Fruit fly (Drosophila melanogaster) whole organism, adult: ENCODE results near the gene CG18231.

ENCODE experiments used
- CG11617 ChIP-seq: fragments of 200-800 bp; sonication (Bioruptor generic); optimal IDR thresholded peaks from 2 replicates; lab custom pipeline; 2017; ENCODE audit warnings: mild to moderate bottlenecking, missing biosample characterization, missing genetic modification reagents, missing genetic modification characterization
- CG12768 ChIP-seq: fragments of 200-800 bp; sonication (Bioruptor generic); optimal IDR thresholded peaks from 2 replicates; lab custom pipeline; 2017; ENCODE audit warnings: missing biosample characterization, missing genetic modification characterization, mild to moderate bottlenecking, moderate library complexity, missing genetic modification reagents
- CG14711 ChIP-seq: fragments of 200-800 bp; sonication (Bioruptor generic); optimal IDR thresholded peaks from 2 replicates; lab custom pipeline; 2018; ENCODE audit warnings: missing biosample characterization, mild to moderate bottlenecking, missing genetic modification characterization, moderate library complexity
- CG1620 ChIP-seq: fragments of 200-800 bp; sonication (Bioruptor generic); optimal IDR thresholded peaks from 2 replicates; lab custom pipeline; 2016; ENCODE audit warnings: missing biosample characterization, missing genetic modification characterization
- CG33017 ChIP-seq: fragments of 200-800 bp; sonication (Bioruptor generic); optimal IDR thresholded peaks from 2 replicates; lab custom pipeline; 2018; ENCODE audit warnings: missing biosample characterization, mild to moderate bottlenecking, missing genetic modification characterization, moderate library complexity
- CG5204 ChIP-seq: fragments of 200-800 bp; sonication (Bioruptor generic); optimal IDR thresholded peaks from 2 replicates; lab custom pipeline; 2016; ENCODE audit warnings: missing biosample characterization, missing genetic modification characterization
- CG7045 ChIP-seq: fragments of 200-800 bp; sonication (Bioruptor generic); optimal IDR thresholded peaks from 2 replicates; lab custom pipeline; 2017; ENCODE audit warnings: missing biosample characterization, mild to moderate bottlenecking, missing genetic modification characterization
- CG7101 ChIP-seq: fragments of 200-800 bp; sonication (Bioruptor generic); optimal IDR thresholded peaks from 2 replicates; lab custom pipeline; 2018; ENCODE audit warnings: missing biosample characterization, mild to moderate bottlenecking, missing genetic modification characterization, moderate library complexity
- Clk ChIP-seq: fragments of 200-800 bp; sonication (Bioruptor generic); optimal IDR thresholded peaks from 2 replicates; lab custom pipeline; 2017; ENCODE audit warnings: missing biosample characterization, missing genetic modification characterization
- Crg-1 ChIP-seq: fragments of 200-800 bp; sonication (Bioruptor generic); optimal IDR thresholded peaks from 2 replicates; lab custom pipeline; 2016; ENCODE audit warnings: missing biosample characterization, missing genetic modification characterization
- Hr96 ChIP-seq: fragments of 200-800 bp; sonication (Bioruptor generic); optimal IDR thresholded peaks from 2 replicates; lab custom pipeline; 2016; ENCODE audit warnings: missing biosample characterization, missing genetic modification characterization
- Mnt ChIP-seq: fragments of 200-800 bp; sonication (Bioruptor generic); optimal IDR thresholded peaks from 2 replicates; lab custom pipeline; 2016; ENCODE audit warnings: missing biosample characterization, mild to moderate bottlenecking, missing genetic modification characterization
- bab1 ChIP-seq: fragments of 200-800 bp; sonication (Bioruptor generic); optimal IDR thresholded peaks from 3 replicates; lab custom pipeline; 2019; ENCODE audit warnings: missing biosample characterization, mild to moderate bottlenecking, missing genetic modification characterization, moderate library complexity
- cic ChIP-seq: fragments of 200-800 bp; sonication (Bioruptor generic); optimal IDR thresholded peaks from 2 replicates; lab custom pipeline; 2017; ENCODE audit warnings: missing biosample characterization, mild to moderate bottlenecking, missing genetic modification characterization, moderate library complexity
- cnc ChIP-seq, 2 experiments: fragments of >200 bp; optimal IDR thresholded peaks; 2 replicates each; lab custom pipeline; 2017
- kay ChIP-seq: fragments of 200-800 bp; sonication (Bioruptor generic); peaks from one replicate; lab custom pipeline; 2016; ENCODE audit warnings: missing biosample characterization, missing genetic modification characterization, borderline replicate concordance
- ovo ChIP-seq: fragments of 200-800 bp; sonication (Bioruptor generic); optimal IDR thresholded peaks from 2 replicates; lab custom pipeline; 2016; ENCODE audit warnings: missing biosample characterization, missing genetic modification characterization
- pad ChIP-seq: fragments of 200-800 bp; sonication (Bioruptor generic); optimal IDR thresholded peaks from 3 replicates; lab custom pipeline; 2017; ENCODE audit warnings: missing biosample characterization, missing genetic modification characterization, mild to moderate bottlenecking, moderate library complexity, missing genetic modification reagents
- tj ChIP-seq: fragments of 200-800 bp; sonication (Bioruptor generic); optimal IDR thresholded peaks from 3 replicates; lab custom pipeline; 2017; ENCODE audit warnings: missing biosample characterization, mild to moderate bottlenecking, missing genetic modification characterization, moderate library complexity
- toe ChIP-seq: fragments of 200-800 bp; sonication (Bioruptor generic); optimal IDR thresholded peaks from 2 replicates; lab custom pipeline; 2016; ENCODE audit warnings: missing biosample characterization, missing genetic modification characterization

CG18231 gene

DNA sequence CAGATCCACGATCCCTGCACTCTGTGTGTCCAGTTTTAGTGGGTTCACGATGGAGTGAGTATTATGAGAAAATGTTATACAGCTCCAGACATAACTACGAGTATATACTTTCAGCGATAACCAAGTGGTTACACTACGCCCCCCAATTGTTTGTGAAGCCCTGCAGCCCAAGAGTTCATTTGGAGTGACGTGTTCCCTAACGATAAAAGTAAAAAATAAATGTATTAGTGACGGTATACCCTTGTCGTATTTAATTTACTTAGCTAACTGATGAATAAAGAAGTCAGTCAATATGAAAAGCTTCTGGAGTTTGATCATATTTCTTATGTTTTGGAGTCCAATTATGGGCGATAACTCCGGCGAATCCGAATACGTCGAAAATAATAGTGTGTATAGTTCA lies at the start of gene CG18231:
CG18231 (plus strand) TSS at position 301 of the 400 bp plus-strand sequence.
- TF ChIP-seq CG12768 (GFP tag; lab: Kevin White, UChicago) = no peak
- TF ChIP-seq CG1620 (GFP tag; lab: Kevin White, UChicago) = no peak
- TF ChIP-seq cnc (optimal IDR thresholded peaks at IDR 0.05; lab: Kevin White, UChicago) = no peak
- no peak for TF ChIP-seq Crg-1 (GFP tag; lab: Kevin White, UChicago)
- TF ChIP-seq bab1 (GFP tag; lab: Kevin White, UChicago) = no peak
- TF ChIP-seq CG33017 = no peak
- TF ChIP-seq CG5204 (GFP tag; lab: Kevin White, UChicago) = no peak

DNA sequence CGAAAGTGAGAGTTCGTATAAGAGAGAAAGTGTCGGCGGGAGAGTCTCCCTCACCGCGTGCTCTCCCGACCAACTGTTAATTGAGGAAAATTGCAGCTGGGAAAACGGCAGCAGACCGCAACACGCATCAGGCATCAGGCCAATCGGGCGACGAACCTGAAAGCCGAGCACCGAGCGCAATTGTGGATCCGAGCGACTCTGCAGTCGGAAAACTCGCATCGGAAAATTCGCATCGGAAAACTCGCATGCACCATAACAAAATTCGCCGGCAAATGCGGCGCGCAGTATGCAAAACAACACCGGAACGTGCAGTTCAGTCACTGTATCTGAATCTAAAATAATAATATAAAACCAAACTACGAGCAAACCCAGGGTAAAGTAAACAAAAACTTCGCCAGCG lies 47.3 kb upstream of the CG18231 start, which contains the start of gene AstC-R1:
AstC-R1 (plus strand) TSS at position 301 of the 400 bp plus-strand sequence.
- TF ChIP-seq CG33017 = no peak
- TF ChIP-seq Hr96 (GFP tag; lab: Kevin White, UChicago) = no peak
- no peak for TF ChIP-seq CG12768 (GFP tag; lab: Kevin White, UChicago)
- TF ChIP-seq CG11617 = no peak
- TF ChIP-seq CG5204 (GFP tag; lab: Kevin White, UChicago) = no peak
- TF ChIP-seq kay (GFP tag; lab: Kevin White, UChicago) = no peak
- no peak for TF ChIP-seq CG7045 (GFP tag; lab: Kevin White, UChicago)
- TF ChIP-seq Clk (GFP tag; lab: Kevin White, UChicago) = no peak
- TF ChIP-seq tj (GFP tag; lab: Kevin White, UChicago) = no peak
- TF ChIP-seq ovo (GFP tag; lab: Kevin White, UChicago) = no peak
- TF ChIP-seq pad (GFP tag; lab: Kevin White, UChicago) = no peak
- no peak for TF ChIP-seq Mnt
- no peak for TF ChIP-seq bab1 (GFP tag; lab: Kevin White, UChicago)
- no peak for TF ChIP-seq CG7101 (tag; lab: Kevin White, UChicago)

DNA sequence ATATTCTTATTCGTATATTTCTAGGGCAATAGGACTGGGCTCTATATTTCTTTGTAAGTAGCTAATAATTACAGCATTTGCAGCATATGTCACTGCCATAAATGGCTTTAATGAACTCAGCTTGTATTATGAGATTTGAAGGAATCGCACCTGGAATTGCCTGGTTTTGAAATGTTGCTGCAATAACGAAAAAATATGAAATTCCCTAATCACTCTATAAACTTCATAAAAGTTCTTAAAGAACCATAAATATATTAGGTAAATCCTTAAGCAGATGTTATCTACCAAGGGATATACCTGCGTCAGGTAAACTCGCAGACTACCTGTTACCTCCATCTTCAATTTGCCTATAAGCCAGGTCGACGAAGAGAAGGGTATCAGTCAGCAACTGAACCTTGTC lies 18.9 kb upstream of the CG18231 start, which contains the start of gene CG7271:
CG7271 (plus strand) TSS at position 373 of the 400 bp plus-strand sequence.
- TF ChIP-seq Mnt (no peak), toe (GFP tag; lab: Kevin White, UChicago) (no peak), CG1620 (GFP tag; lab: Kevin White, UChicago) (no peak), bab1 (GFP tag; lab: Kevin White, UChicago) (no peak), kay (GFP tag; lab: Kevin White, UChicago) (no peak), CG7101 (tag; lab: Kevin White, UChicago) (no peak), CG11617 (no peak), CG5204 (GFP tag; lab: Kevin White, UChicago) (no peak), cic (no peak), CG14711 (no peak), tj (GFP tag; lab: Kevin White, UChicago) (no peak), CG12768 (GFP tag; lab: Kevin White, UChicago) (no peak), ovo (GFP tag; lab: Kevin White, UChicago) (no peak), cnc (optimal IDR thresholded peaks at IDR 0.05; lab: Kevin White, UChicago) (no peak), CG7045 (GFP tag; lab: Kevin White, UChicago) (no peak), Crg-1 (GFP tag; lab: Kevin White, UChicago) (no peak), pad (GFP tag; lab: Kevin White, UChicago) (no peak), CG33017 (no peak), Clk (GFP tag; lab: Kevin White, UChicago) (no peak)

DNA sequence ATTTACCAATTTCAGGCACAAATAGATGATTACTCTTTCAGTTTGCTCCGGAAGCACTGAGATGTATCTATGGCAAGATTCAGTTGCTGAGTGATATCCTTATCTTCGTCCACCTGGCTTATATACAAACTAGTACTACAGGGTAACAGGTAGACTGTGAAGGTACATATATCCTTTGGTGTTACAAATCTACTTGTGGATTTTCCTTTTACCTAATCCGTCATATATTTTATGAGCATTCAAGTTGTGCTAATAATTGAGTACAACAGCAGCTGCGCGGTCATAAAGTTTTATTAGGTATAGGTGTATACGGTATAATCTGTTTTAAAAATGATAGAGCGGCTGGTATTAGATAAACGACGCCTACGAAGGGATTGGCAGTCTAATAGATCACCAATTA lies 13.6 kb upstream of the CG18231 start, which contains the start of gene term:
term (minus strand) TSS at position 101 of the 400 bp plus-strand sequence.
- TF ChIP-seq Mnt (no peak), CG14711 (no peak)

DNA sequence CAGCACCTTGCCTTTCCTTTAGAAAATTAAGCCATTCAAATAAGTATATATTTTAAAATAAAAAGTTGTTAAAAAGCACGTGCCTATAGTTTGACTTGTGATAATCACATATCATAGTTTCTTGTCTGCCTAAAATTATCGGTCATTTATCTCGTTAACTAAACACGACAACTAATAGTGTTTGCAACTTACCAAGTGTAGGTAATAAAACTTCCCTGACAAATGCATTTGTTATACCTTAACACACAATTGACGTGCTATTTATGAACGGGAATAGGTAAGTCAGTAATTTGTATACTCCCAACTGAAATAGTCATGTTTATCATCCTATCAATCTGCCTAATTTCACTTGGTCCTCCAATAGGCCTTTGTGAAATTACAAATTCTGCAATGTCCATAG lies 4.1 kb upstream of the CG18231 start, which contains the start of gene CG18234:
CG18234 (plus strand) TSS at position 301 of the 400 bp plus-strand sequence.
- TF ChIP-seq CG1620 (GFP tag; lab: Kevin White, UChicago) = no peak
- no peak for TF ChIP-seq CG33017
- no peak for TF ChIP-seq Clk (GFP tag; lab: Kevin White, UChicago)
- no peak for TF ChIP-seq CG14711
- TF ChIP-seq cic = no peak
- no peak for TF ChIP-seq CG5204 (GFP tag; lab: Kevin White, UChicago)
- no peak for TF ChIP-seq Mnt
- no peak for TF ChIP-seq CG7045 (GFP tag; lab: Kevin White, UChicago)
- TF ChIP-seq toe (GFP tag; lab: Kevin White, UChicago) = no peak
- no peak for TF ChIP-seq cnc (optimal IDR thresholded peaks at IDR 0.05; lab: Kevin White, UChicago)
- no peak for TF ChIP-seq kay (GFP tag; lab: Kevin White, UChicago)
- no peak for TF ChIP-seq pad (GFP tag; lab: Kevin White, UChicago)
- no peak for TF ChIP-seq CG7101 (tag; lab: Kevin White, UChicago)
- no peak for TF ChIP-seq bab1 (GFP tag; lab: Kevin White, UChicago)
- no peak for TF ChIP-seq ovo (GFP tag; lab: Kevin White, UChicago)
- no peak for TF ChIP-seq CG12768 (GFP tag; lab: Kevin White, UChicago)
- TF ChIP-seq CG11617 = no peak
- TF ChIP-seq tj (GFP tag; lab: Kevin White, UChicago) = no peak

DNA sequence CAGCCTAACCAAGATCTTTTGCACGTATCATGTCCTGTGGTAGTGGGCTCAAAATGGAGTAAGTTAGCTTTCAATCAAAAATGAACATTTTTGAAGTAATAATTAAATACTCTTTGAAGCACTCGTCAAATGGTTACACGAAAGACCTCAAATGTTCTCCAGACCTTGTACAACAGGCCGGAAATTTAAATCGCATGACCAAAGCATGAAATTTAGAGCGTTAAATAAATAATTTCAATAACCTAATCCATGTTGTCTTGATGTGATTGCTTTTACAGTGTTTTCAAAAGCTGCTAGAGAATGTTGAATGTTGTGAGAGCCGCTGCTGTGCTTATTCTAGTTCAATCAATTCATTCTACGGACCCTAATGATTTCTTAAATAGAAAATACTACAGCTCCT lies 2.1 kb upstream of the CG18231 start, which contains the start of gene CG18233:
CG18233 (plus strand) TSS at position 301 of the 400 bp plus-strand sequence.
- TF ChIP-seq CG14711 (no peak), bab1 (GFP tag; lab: Kevin White, UChicago) (no peak), pad (GFP tag; lab: Kevin White, UChicago) (no peak), CG7045 (GFP tag; lab: Kevin White, UChicago) (no peak), CG33017 (no peak), Crg-1 (GFP tag; lab: Kevin White, UChicago) (no peak), cnc (optimal IDR thresholded peaks at IDR 0.05; lab: Kevin White, UChicago) (no peak)
